Worm (Caenorhabditis elegans): ENCODE measurements around the gene F17C8.7.
"Not testable (repeated sequence)": the region's sequence is repeated elsewhere in the genome, so short reads cannot be mapped to it uniquely, and the experiment has no call there.

Gene F17C8.7

DNA sequence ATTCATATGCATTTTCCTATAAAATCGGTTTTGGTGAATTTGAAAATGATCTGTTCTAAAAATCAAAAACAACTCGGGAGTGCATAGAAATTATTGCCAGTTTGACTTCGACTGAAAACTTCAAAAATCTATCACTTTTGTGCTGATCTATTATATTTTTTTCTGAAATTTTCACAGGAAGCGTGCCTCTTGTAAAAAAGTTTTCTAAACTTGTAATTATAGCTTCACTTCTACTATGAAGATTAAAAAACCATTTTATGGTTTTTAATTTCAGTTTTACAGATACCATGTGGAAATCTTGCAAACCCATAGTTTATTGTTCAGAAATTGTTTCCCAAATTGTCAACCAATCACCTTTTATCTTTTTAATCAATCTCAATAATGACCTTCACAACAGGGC, 1.5 kb upstream of the F17C8.7 start, which contains the start of gene F17C8.9:
TSS of gene F17C8.9 (plus strand) at position 301 of the 400 bp plus-strand sequence.
- no peak for TF ChIP-seq sox-2 (GFP tag; IDR thresholded peaks at IDR 0.05)
- no peak for TF ChIP-seq K02D7.2 (tag; optimal IDR thresholded peaks at IDR 0.05)
- no peak for TF ChIP-seq C38D4.7 (GFP tag; optimal IDR thresholded peaks at IDR 0.05)
- TF ChIP-seq lim-6 (tag; optimal IDR thresholded peaks at IDR 0.05): no peak
- no peak for TF ChIP-seq fax-1 (tag; optimal IDR thresholded peaks at IDR 0.05)
- TF ChIP-seq fkh-10 (GFP tag; optimal IDR thresholded peaks at IDR 0.05): no peak
- no peak for TF ChIP-seq npax-4 (tag; optimal IDR thresholded peaks at IDR 0.05)
- no peak for TF ChIP-seq hlh-15 (tag; optimal IDR thresholded peaks at IDR 0.05)
- TF ChIP-seq sox-4 (tag; optimal IDR thresholded peaks at IDR 0.05): no peak

DNA sequence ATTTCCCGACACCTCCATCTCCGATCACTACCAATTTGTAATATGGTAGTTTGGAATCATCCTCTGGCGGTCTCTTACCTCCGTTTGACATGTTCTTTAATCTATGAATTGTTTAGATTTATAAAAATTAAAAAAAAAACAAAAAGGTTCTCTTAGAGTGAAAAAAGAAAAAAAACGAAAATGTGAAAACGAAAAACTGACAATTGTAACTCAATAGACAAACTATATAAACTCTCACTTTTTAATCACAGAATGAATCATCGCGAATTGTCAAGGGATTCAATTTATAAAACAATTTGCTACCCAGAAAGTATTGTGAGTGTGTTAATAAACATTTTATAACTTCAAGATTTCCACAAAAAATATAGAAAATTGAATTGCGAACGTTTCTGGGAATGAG, 4.4 kb downstream of the F17C8.7 start, which contains the start of gene ras-2:
TSS of gene ras-2 (minus strand) at position 101 of the 400 bp plus-strand sequence.
- no peak for TF ChIP-seq tbx-7 (tag; optimal IDR thresholded peaks at IDR 0.05)
- TF ChIP-seq mec-3 (tag; optimal IDR thresholded peaks at IDR 0.05; ENCODE audit: borderline replicate concordance): no peak
- no peak for TF ChIP-seq ceh-22 (tag; optimal IDR thresholded peaks at IDR 0.05)
- no peak for TF ChIP-seq hlh-8 (tag; optimal IDR thresholded peaks at IDR 0.05)
- TF ChIP-seq ref-2 (tag; optimal IDR thresholded peaks at IDR 0.05): no peak
- TF ChIP-seq ceh-6 (GFP tag; optimal IDR thresholded peaks at IDR 0.05): no peak
- TF ChIP-seq hlh-13 (GFP tag; optimal IDR thresholded peaks at IDR 0.05): no peak
- TF ChIP-seq ceh-19 (GFP tag; optimal IDR thresholded peaks at IDR 0.05): no peak
- no peak for TF ChIP-seq ceh-24 (tag; optimal IDR thresholded peaks at IDR 0.05)
- no peak for TF ChIP-seq unc-55 (GFP tag; optimal IDR thresholded peaks at IDR 0.05)
- no peak for TF ChIP-seq pha-4 (tag; optimal IDR thresholded peaks at IDR 0.05)
- no peak for TF ChIP-seq hlh-30 (tag; optimal IDR thresholded peaks at IDR 0.05; ENCODE audit: insufficient read depth)
- TF ChIP-seq ceh-30 (tag; optimal IDR thresholded peaks at IDR 0.05): no peak
- no peak for TF ChIP-seq C08G9.2 (tag; optimal IDR thresholded peaks at IDR 0.05)
- no peak for TF ChIP-seq ttx-3 (tag; optimal IDR thresholded peaks at IDR 0.05)
- no peak for TF ChIP-seq ceh-31 (tag; optimal IDR thresholded peaks at IDR 0.05)

DNA sequence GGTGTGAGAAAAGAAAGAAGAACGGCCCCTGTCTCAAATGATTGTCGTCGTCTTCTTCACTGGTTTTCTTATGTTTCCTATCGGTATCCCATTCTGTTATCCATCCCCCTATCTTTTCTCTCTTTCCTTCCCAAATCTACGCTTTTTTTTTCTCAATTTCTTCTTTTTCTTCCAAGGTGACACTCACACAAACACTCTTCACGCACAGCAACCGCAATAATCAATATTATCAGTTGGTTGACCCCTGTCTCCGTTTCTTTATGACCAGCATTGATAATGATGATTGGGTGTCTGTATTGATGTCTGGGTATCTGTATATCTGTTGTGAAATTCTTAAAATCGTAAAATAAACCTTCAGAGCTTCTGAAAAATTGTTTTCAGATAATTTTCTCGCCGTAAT, 5.3 kb downstream of the F17C8.7 start:
- TF ChIP-seq npax-4 (tag; optimal IDR thresholded peaks at IDR 0.05): no peak
- peak; percentile 27 for TF ChIP-seq elt-2 (tag; optimal IDR thresholded peaks at IDR 0.05)
- TF ChIP-seq lim-6 (tag; optimal IDR thresholded peaks at IDR 0.05): no peak
- no peak for TF ChIP-seq sox-4 (tag; optimal IDR thresholded peaks at IDR 0.05)

DNA sequence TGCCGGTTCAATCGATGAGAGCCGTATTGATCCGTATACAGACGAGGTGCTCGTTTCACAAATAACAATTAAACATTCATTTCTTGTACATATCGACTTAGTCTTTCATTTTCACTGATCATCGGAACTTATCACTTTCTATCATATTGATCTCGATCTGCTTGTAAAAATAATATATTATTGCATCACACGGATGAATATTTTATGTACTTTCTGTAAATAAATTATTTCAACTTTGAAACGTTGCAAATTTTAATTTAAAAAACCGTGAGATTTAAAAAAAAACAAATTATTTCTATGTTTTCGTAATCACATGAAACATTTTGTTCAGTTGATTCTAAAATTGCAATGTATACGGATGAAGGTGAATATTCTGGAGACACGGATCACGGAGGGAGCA, 7.1 kb downstream of the F17C8.7 start, which contains the start of gene twk-6:
TSS of gene twk-6 (plus strand) at position 301 of the 400 bp plus-strand sequence.
- not testable (repeated sequence) for TF ChIP-seq F13H6.1 (tag; optimal IDR thresholded peaks at IDR 0.05); sdc-2 (tag; optimal IDR thresholded peaks at IDR 0.05); hlh-13 (GFP tag; optimal IDR thresholded peaks at IDR 0.05)

DNA sequence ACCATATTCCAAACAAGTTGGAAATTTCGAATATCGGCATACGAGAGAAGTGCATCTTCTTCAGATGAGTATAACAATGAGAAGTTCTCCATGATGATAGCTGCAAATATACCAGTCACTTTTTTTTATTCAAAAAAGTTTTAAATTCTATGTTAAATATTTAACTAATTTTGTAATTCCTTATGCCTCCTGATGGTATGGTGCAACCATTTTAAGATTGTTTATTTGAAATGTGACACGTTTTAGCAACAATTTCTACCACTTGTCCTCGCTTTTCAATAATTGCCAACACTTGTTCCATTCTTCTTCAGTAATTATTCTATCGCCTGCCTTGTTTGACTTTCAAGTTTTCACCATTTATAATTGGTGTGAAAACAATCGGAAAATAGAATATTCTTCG, 10.4 kb downstream of the F17C8.7 start, which contains the start of gene F17C8.6:
TSS of gene F17C8.6 (minus strand) at position 101 of the 400 bp plus-strand sequence.
- no peak for TF ChIP-seq unc-55 (GFP tag; optimal IDR thresholded peaks at IDR 0.05)
- TF ChIP-seq ceh-9 (tag; optimal IDR thresholded peaks at IDR 0.05): no peak
- TF ChIP-seq nhr-232 (tag; optimal IDR thresholded peaks at IDR 0.05): no peak
- TF ChIP-seq ceh-30 (tag; optimal IDR thresholded peaks at IDR 0.05): no peak
- no peak for TF ChIP-seq sox-2 (GFP tag; IDR thresholded peaks at IDR 0.05)
- no peak for TF ChIP-seq dmd-4 (tag; optimal IDR thresholded peaks at IDR 0.05; ENCODE audit: borderline replicate concordance)
- no peak for TF ChIP-seq che-1 (tag; optimal IDR thresholded peaks at IDR 0.05)
- TF ChIP-seq C38D4.7 (GFP tag; optimal IDR thresholded peaks at IDR 0.05): no peak
- no peak for TF ChIP-seq rnt-1 (tag; optimal IDR thresholded peaks at IDR 0.05)
- TF ChIP-seq odd-2 (tag; optimal IDR thresholded peaks at IDR 0.05): no peak
- no peak for TF ChIP-seq pqm-1 (tag; optimal IDR thresholded peaks at IDR 0.05)

All from whole organism, late embryonic.